Fruit fly (Drosophila melanogaster): ENCODE results near the gene RpL13.
A peak's percentile ranks its signal among the peaks of the same experiment; 100 is the strongest.

DNA sequence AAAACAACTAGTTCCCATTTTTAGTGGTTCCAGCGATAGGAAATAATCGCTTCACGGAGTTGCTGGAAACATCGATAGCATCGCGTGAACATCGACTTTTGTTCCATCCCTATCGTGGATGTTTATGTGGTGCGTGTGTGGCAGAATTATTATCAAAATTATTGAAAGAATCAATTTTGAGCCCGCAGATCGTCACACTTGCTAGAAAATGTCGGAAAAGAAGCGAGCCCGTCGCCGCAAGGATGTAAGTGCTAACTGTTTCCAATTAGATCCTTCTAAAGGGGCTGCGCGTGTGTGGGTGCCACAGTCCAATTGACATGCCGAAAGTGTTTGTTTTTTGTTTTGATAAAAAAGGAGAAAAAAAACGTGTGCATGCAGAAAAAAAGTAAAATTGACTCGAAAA, 42.2 kb downstream of the RpL13 start, which contains the start of gene Trp1:
- TF ChIP-seq CG8159 (tag; optimal IDR thresholded peaks at IDR 0.05) (peak; percentile 34), CG32121 (GFP tag; IDR thresholded peaks at IDR 0.05) (no peak; the same call in 1 of the 2 replicates), CG12605 (GFP tag; IDR thresholded peaks at IDR 0.05) (0 out of 2 replicates have a peak, but pooled peaks have one; percentile 34), CG13204 (GFP tag; optimal IDR thresholded peaks at IDR 0.05) (peak; percentile 20), CG17806 (tag; optimal IDR thresholded peaks at IDR 0.05) (no peak), Snoo (tag; optimal IDR thresholded peaks at IDR 0.05) (no peak), CG4496 (GFP tag; IDR thresholded peaks at IDR 0.05) (peak; percentile 59), Ets98B (GFP tag; IDR thresholded peaks at IDR 0.05) (no peak), CG9948 (tag; optimal IDR thresholded peaks at IDR 0.05) (no peak), Pif1A (GFP tag; optimal IDR thresholded peaks at IDR 0.05) (no peak), EcR (GFP tag; optimal IDR thresholded peaks at IDR 0.05) (no peak), gl (tag; optimal IDR thresholded peaks at IDR 0.05) (peak; percentile 63), CG14655 (GFP tag; optimal IDR thresholded peaks at IDR 0.05) (no peak), Pif1B (GFP tag; optimal IDR thresholded peaks at IDR 0.05) (peak; percentile 30)
